Worm (Caenorhabditis elegans): ENCODE data around the gene clec-27.

DNA sequence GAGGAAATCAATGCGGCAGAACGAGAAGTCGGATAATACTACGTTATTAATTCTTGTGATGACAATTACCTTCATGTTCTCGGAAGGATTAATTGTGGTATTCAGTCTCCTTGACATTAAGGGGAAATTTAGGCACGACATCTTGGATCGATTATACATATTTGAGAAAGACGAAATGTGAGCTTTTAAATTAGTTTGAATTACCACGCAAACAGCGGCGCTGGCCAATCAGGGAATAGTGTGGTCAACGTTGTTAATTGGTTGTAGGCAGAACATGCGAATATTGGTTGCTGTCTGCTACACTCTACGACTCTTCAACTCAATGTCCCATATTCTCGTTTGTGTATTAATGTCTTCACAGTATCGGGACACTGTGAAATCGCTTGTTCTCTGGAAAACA, 20.5 kb downstream of the clec-27 start, which contains the start of gene F49A5.10:
- TF ChIP-seq pqm-1 (tag; optimal IDR thresholded peaks at IDR 0.05) (no peak), snpc-4 (tag; optimal IDR thresholded peaks at IDR 0.05) (no peak), swsn-7 (tag; optimal IDR thresholded peaks at IDR 0.05) (no peak), nhr-90 (tag; optimal IDR thresholded peaks at IDR 0.05; ENCODE audit: poor library complexity) (no peak), lin-14 (GFP tag; optimal IDR thresholded peaks at IDR 0.05) (no peak), egl-27 (tag; optimal IDR thresholded peaks at IDR 0.05) (no peak), tbx-2 (tag; optimal IDR thresholded peaks at IDR 0.05) (no peak), nhr-77 (tag; optimal IDR thresholded peaks at IDR 0.05) (no peak), aha-1 (tag; optimal IDR thresholded peaks at IDR 0.05) (no peak), lir-3 (tag; optimal IDR thresholded peaks at IDR 0.05; ENCODE audit: poor library complexity) (no peak), zag-1 (tag; optimal IDR thresholded peaks at IDR 0.05) (no peak)
